Fruit fly (Drosophila melanogaster): Measurements from ENCODE around the gene CG3345.
A peak's percentile ranks its signal among the peaks of the same experiment; 100 is the strongest.

The CG3345 gene

dm6 chr2L:267441-268089, 1.3 kb upstream of the CG3345 start, which contains the start of gene CG17075 (continued):
- TF ChIP-seq CG7987 (GFP tag; optimal IDR thresholded peaks at IDR 0.05) (peak; percentile 76), Dip3 (GFP tag; optimal IDR thresholded peaks at IDR 0.05) (peak; percentile 71), pnt (GFP tag; optimal IDR thresholded peaks at IDR 0.05) (peak; percentile 75), her (GFP tag; optimal IDR thresholded peaks at IDR 0.05) (peak; percentile 33), jumu (GFP tag; optimal IDR thresholded peaks at IDR 0.05) (peak; percentile 75), en (GFP tag; optimal IDR thresholded peaks at IDR 0.05) (peak; percentile 16), emc (GFP tag; optimal IDR thresholded peaks at IDR 0.05) (peak; percentile 62), CG3065 (GFP tag; optimal IDR thresholded peaks at IDR 0.05) (peak; percentile 78), rib (GFP tag; IDR thresholded peaks at IDR 0.05) (peak; percentile 95), D19B (GFP tag; optimal IDR thresholded peaks at IDR 0.05) (peak; percentile 85), CG15073 (GFP tag; optimal IDR thresholded peaks at IDR 0.05) (peak; percentile 59), knrl (GFP tag; IDR thresholded peaks at IDR 0.05; ENCODE audit: partially characterized antibody) (no peak), CG13296 (GFP tag; optimal IDR thresholded peaks at IDR 0.05) (peak; percentile 95), seq (GFP tag; IDR thresholded peaks at IDR 0.05) (peak; percentile 94), CG31224 (GFP tag; IDR thresholded peaks at IDR 0.05) (peak; percentile 87), fd102C (GFP tag; optimal IDR thresholded peaks at IDR 0.05) (no peak), CG10979 (tag; optimal IDR thresholded peaks at IDR 0.05) (peak; percentile 89), Abd-B (GFP tag; optimal IDR thresholded peaks at IDR 0.05) (peak; percentile 93), CG18764 (GFP tag; optimal IDR thresholded peaks at IDR 0.05) (peak; percentile 88), Rfx (GFP tag; IDR thresholded peaks at IDR 0.05) (peak; percentile 98), fd64A (GFP tag; optimal IDR thresholded peaks at IDR 0.05) (peak; percentile 77), CG3726 (GFP tag; IDR thresholded peaks at IDR 0.05) (peak; percentile 90), Fer2 (tag; optimal IDR thresholded peaks at IDR 0.05) (peak; percentile 83), slbo (GFP tag; IDR thresholded peaks at IDR 0.05) (peak; percentile 98), Oaz (GFP tag; IDR thresholded peaks at IDR 0.05) (peak; percentile 97), usp (GFP tag; optimal IDR thresholded peaks at IDR 0.05) (no peak), p53 (GFP tag; optimal IDR thresholded peaks at IDR 0.05) (peak; percentile 67), CG10267 (tag; optimal IDR thresholded peaks at IDR 0.05) (peak; percentile 85), CG17359 (tag; optimal IDR thresholded peaks at IDR 0.05) (peak; percentile 96), sr (GFP tag; IDR thresholded peaks at IDR 0.05) (peak; percentile 84), CG10147 (GFP tag; optimal IDR thresholded peaks at IDR 0.05) (peak; percentile 96), CG6254 (GFP tag; optimal IDR thresholded peaks at IDR 0.05) (peak; percentile 85), trh (GFP tag; optimal IDR thresholded peaks at IDR 0.05) (peak; percentile 88), Rx (GFP tag; IDR thresholded peaks at IDR 0.05) (peak; percentile 87), Tbp (GFP tag; optimal IDR thresholded peaks at IDR 0.05) (no peak), Elba2 (GFP tag; optimal IDR thresholded peaks at IDR 0.05) (no peak), Opbp (GFP tag; IDR thresholded peaks at IDR 0.05; ENCODE audit: partially characterized antibody) (no peak), tap (tag; optimal IDR thresholded peaks at IDR 0.05) (peak; percentile 89), CG4328 (GFP tag; optimal IDR thresholded peaks at IDR 0.05) (peak; percentile 81), mirr (GFP tag; optimal IDR thresholded peaks at IDR 0.05) (peak; percentile 19), CG6175 (GFP tag; IDR thresholded peaks at IDR 0.05) (peak; percentile 89), CG3407 (GFP tag; optimal IDR thresholded peaks at IDR 0.05) (peak; percentile 86), pzg (GFP tag; optimal IDR thresholded peaks at IDR 0.05) (peak; percentile 12), cg (GFP tag; optimal IDR thresholded peaks at IDR 0.05) (no peak), CG11696 (GFP tag; IDR thresholded peaks at IDR 0.05) (peak; percentile 77), stc (GFP tag; IDR thresholded peaks at IDR 0.05) (peak; percentile 93), wek (GFP tag; optimal IDR thresholded peaks at IDR 0.05) (peak; percentile 42), CG1602 (GFP tag; optimal IDR thresholded peaks at IDR 0.05) (peak; percentile 91), vnd (GFP tag; IDR thresholded peaks at IDR 0.05; ENCODE audit: partially characterized antibody) (no peak), CkIIα-i1 (GFP tag; IDR thresholded peaks at IDR 0.05) (peak; percentile 71; the same call in 1 of the 2 replicates)
